Worm (Caenorhabditis elegans) whole organism, L2 larva: ENCODE results near the gene D1005.10.
A peak's percentile ranks its signal among the peaks of the same experiment; 100 is the strongest.

Experiments used
- C34F6.9 ChIP-seq: fragments of 150-350 bp; optimal IDR thresholded peaks from 2 replicates; lab custom pipeline; 2014; ENCODE audit warnings: missing biosample characterization, missing genetic modification characterization
- F13H6.1 ChIP-seq: sonication (generic microtip); optimal IDR thresholded peaks from 2 replicates; lab custom pipeline; 2016; ENCODE audit warnings: missing genetic modification characterization, missing compliant biosample characterization
- Y55F3AM.14 ChIP-seq: fragments of 200-800 bp; sonication (Bioruptor generic); optimal IDR thresholded peaks from 2 replicates; lab custom pipeline; 2018; ENCODE audit warnings: mild to moderate bottlenecking, missing genetic modification characterization, missing compliant biosample characterization
- ZK546.5 ChIP-seq: sonication (generic microtip); optimal IDR thresholded peaks from 2 replicates; lab custom pipeline; 2017; ENCODE audit warnings: missing biosample characterization, missing genetic modification characterization
- ama-1 ChIP-seq: fragments of 150-350 bp; optimal IDR thresholded peaks from 2 replicates; lab custom pipeline; 2018; ENCODE audit warnings: inconsistent platforms
- blmp-1 ChIP-seq: sonication (generic microtip); optimal IDR thresholded peaks from 2 replicates; lab custom pipeline; 2017; ENCODE audit warnings: missing genetic modification characterization, mild to moderate bottlenecking, missing compliant biosample characterization, antibody characterized with exemption, moderate library complexity; ENCODE audit not compliant: insufficient read depth
- ceh-16 ChIP-seq: fragments of 150-350 bp; optimal IDR thresholded peaks from 2 replicates; lab custom pipeline; 2014; ENCODE audit warnings: missing biosample characterization, missing genetic modification characterization
- ceh-82 ChIP-seq: fragments of 150-350 bp; optimal IDR thresholded peaks from 2 replicates; lab custom pipeline; 2014; ENCODE audit warnings: missing biosample characterization, missing genetic modification characterization
- crh-2 ChIP-seq: sonication (generic microtip); optimal IDR thresholded peaks from 2 replicates; lab custom pipeline; 2017; ENCODE audit warnings: missing biosample characterization, missing genetic modification characterization
- dmd-4 ChIP-seq: sonication (generic microtip); optimal IDR thresholded peaks from 2 replicates; lab custom pipeline; 2017; ENCODE audit warnings: missing biosample characterization, missing genetic modification characterization
- egl-27 ChIP-seq: sonication (generic microtip); optimal IDR thresholded peaks from 3 replicates; lab custom pipeline; 2017; ENCODE audit warnings: missing biosample characterization, missing genetic modification reagents, missing genetic modification characterization
- fos-1 ChIP-seq: fragments of 150-350 bp; optimal IDR thresholded peaks from 2 replicates; lab custom pipeline; 2014; ENCODE audit warnings: missing biosample characterization, missing genetic modification characterization
- gmeb-1 ChIP-seq: fragments of 150-350 bp; optimal IDR thresholded peaks from 2 replicates; lab custom pipeline; 2014; ENCODE audit warnings: missing biosample characterization, missing genetic modification characterization
- lin-11 ChIP-seq: fragments of 150-350 bp; sonication (generic microtip); optimal IDR thresholded peaks from 2 replicates; lab custom pipeline; 2014; ENCODE audit warnings: missing biosample characterization, missing genetic modification characterization, inconsistent platforms, mixed read lengths
- lin-13 ChIP-seq: fragments of 150-350 bp; optimal IDR thresholded peaks from 2 replicates; lab custom pipeline; 2014; ENCODE audit warnings: missing biosample characterization, missing genetic modification reagents, missing genetic modification characterization
- lin-39 ChIP-seq: fragments of 150-350 bp; optimal IDR thresholded peaks from 2 replicates; lab custom pipeline; 2014; ENCODE audit warnings: missing biosample characterization, missing genetic modification reagents, missing genetic modification characterization
- lsy-2 ChIP-seq, 2 experiments: fragments of 150-350 bp in 1 of 2; sonication (generic microtip) in 1 of 2; optimal IDR thresholded peaks; 2 replicates each; lab custom pipeline; 2014 to 2017; ENCODE audit warnings: missing biosample characterization in 2 of 2, missing genetic modification characterization in 2 of 2
- mab-5 ChIP-seq: fragments of 150-350 bp; optimal IDR thresholded peaks from 2 replicates; lab custom pipeline; 2014; ENCODE audit warnings: missing biosample characterization, missing genetic modification characterization
- mbf-1 ChIP-seq: sonication (generic microtip); optimal IDR thresholded peaks from 2 replicates; lab custom pipeline; 2017; ENCODE audit warnings: missing biosample characterization, missing genetic modification characterization
- mdl-1 ChIP-seq, 2 experiments: fragments of 150-350 bp in 1 of 2; sonication (generic microtip) in 1 of 2; optimal IDR thresholded peaks; 2 replicates each; lab custom pipeline; 2017; ENCODE audit warnings: missing biosample characterization in 2 of 2, missing genetic modification characterization in 2 of 2
- nhr-10 ChIP-seq: sonication (generic microtip); optimal IDR thresholded peaks from 2 replicates; lab custom pipeline; 2017; ENCODE audit warnings: missing biosample characterization, missing genetic modification characterization
- nhr-11 ChIP-seq: fragments of 150-350 bp; optimal IDR thresholded peaks from 2 replicates; lab custom pipeline; 2014; ENCODE audit warnings: missing biosample characterization, missing genetic modification characterization
- nhr-12 ChIP-seq: fragments of 150-350 bp; optimal IDR thresholded peaks from 2 replicates; lab custom pipeline; 2014; ENCODE audit warnings: missing biosample characterization, missing genetic modification characterization
- nhr-129 ChIP-seq: fragments of 150-350 bp; optimal IDR thresholded peaks from 2 replicates; lab custom pipeline; 2014; ENCODE audit warnings: missing biosample characterization, missing genetic modification characterization
- nhr-21 ChIP-seq: fragments of 150-350 bp; optimal IDR thresholded peaks from 2 replicates; lab custom pipeline; 2014; ENCODE audit warnings: missing biosample characterization, missing genetic modification characterization
- nhr-23 ChIP-seq: fragments of 150-350 bp; optimal IDR thresholded peaks from 2 replicates; lab custom pipeline; 2014; ENCODE audit warnings: missing biosample characterization, missing genetic modification reagents, missing genetic modification characterization
- nhr-237 ChIP-seq: fragments of 150-350 bp; optimal IDR thresholded peaks from 2 replicates; lab custom pipeline; 2014; ENCODE audit warnings: missing biosample characterization, missing genetic modification characterization
- nhr-25 ChIP-seq: fragments of 150-350 bp; sonication (generic microtip); optimal IDR thresholded peaks from 3 replicates; lab custom pipeline; 2014; ENCODE audit warnings: missing biosample characterization, missing genetic modification characterization
- nhr-6 ChIP-seq: fragments of 150-350 bp; optimal IDR thresholded peaks from 2 replicates; lab custom pipeline; 2014; ENCODE audit warnings: missing biosample characterization, missing genetic modification characterization
- nhr-77 ChIP-seq: fragments of 150-350 bp; optimal IDR thresholded peaks from 2 replicates; lab custom pipeline; 2014; ENCODE audit warnings: missing biosample characterization, missing genetic modification characterization
- peb-1 ChIP-seq: fragments of 150-350 bp; optimal IDR thresholded peaks from 2 replicates; lab custom pipeline; 2014; ENCODE audit warnings: missing biosample characterization, missing genetic modification characterization
- sem-4 ChIP-seq: fragments of 150-350 bp; optimal IDR thresholded peaks from 2 replicates; lab custom pipeline; 2014; ENCODE audit warnings: missing biosample characterization, missing genetic modification reagents, missing genetic modification characterization
- sma-3 ChIP-seq: sonication (generic microtip); optimal IDR thresholded peaks from 2 replicates; lab custom pipeline; 2016; ENCODE audit warnings: missing genetic modification reagents, missing genetic modification characterization, missing compliant biosample characterization
- sma-9 ChIP-seq, 2 experiments: fragments of 150-350 bp in 1 of 2; sonication (generic microtip) in 1 of 2; optimal IDR thresholded peaks; 2 replicates each; lab custom pipeline; 2014 to 2016; ENCODE audit warnings: missing genetic modification characterization in 2 of 2, mild to moderate bottlenecking in 1 of 2, missing biosample characterization in 1 of 2, missing compliant biosample characterization in 1 of 2, missing genetic modification reagents in 1 of 2, moderate library complexity in 1 of 2
- snpc-4 ChIP-seq: fragments of 150-350 bp; optimal IDR thresholded peaks from 2 replicates; lab custom pipeline; 2014; ENCODE audit warnings: missing biosample characterization, missing genetic modification characterization
- unc-39 ChIP-seq: fragments of 150-350 bp; optimal IDR thresholded peaks from 2 replicates; lab custom pipeline; 2014; ENCODE audit warnings: missing biosample characterization, missing genetic modification characterization
- unc-55 ChIP-seq: fragments of 150-350 bp; sonication (generic microtip); optimal IDR thresholded peaks from 3 replicates; lab custom pipeline; 2014; ENCODE audit warnings: missing biosample characterization, missing genetic modification reagents, missing genetic modification characterization
- zag-1 ChIP-seq: fragments of 150-350 bp; optimal IDR thresholded peaks from 2 replicates; lab custom pipeline; 2014; ENCODE audit warnings: missing biosample characterization, missing genetic modification characterization
- ztf-11 ChIP-seq: sonication (generic microtip); optimal IDR thresholded peaks from 2 replicates; lab custom pipeline; 2017; ENCODE audit warnings: missing biosample characterization, missing genetic modification characterization
- ztf-4 ChIP-seq: fragments of 150-350 bp; optimal IDR thresholded peaks from 2 replicates; lab custom pipeline; 2014; ENCODE audit warnings: missing biosample characterization, missing genetic modification characterization

D1005.10 gene

DNA sequence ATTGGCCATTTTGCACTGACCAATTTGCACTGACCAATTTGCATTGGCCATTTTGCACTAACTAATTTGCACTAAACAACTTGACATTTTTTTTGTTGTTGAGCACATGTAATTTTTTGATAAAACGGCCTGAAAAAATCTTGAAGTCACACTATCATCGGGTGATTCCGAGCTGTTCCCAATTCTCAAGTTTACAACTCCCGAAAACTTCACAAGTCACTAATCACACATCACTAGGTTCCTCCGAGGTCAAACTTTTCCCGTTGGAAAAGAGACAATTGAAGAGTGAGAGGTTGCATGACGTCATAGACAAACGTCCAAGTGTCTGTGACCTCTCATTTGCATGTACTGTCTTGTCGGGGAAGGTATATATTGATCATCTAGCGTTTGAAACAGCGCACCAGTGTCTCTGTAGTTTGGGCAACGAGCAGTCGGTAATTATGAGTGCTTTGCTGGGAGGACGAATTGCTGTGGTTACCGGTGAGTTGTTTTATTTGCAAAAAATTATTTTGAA is at the start of gene D1005.10, which contains the start of gene dhs-25:
D1005.10 (minus strand) TSS at position 51 of the 514 bp plus-strand sequence.
dhs-25 (plus strand) TSS at position 398 of the 514 bp plus-strand sequence.
- peak; percentile 20 to 79 for TF ChIP-seq lsy-2 (tag; optimal IDR thresholded peaks at IDR 0.05; lab: Kevin White, UChicago)
- peak; percentile 80 for TF ChIP-seq nhr-6 (tag; lab: Kevin White, UChicago)
- no peak for TF ChIP-seq ZK546.5 (tag; lab: Kevin White, UChicago)
- TF ChIP-seq C34F6.9: peak; percentile 72
- no peak for TF ChIP-seq nhr-23 (tag; lab: Kevin White, UChicago)
- TF ChIP-seq gmeb-1 (tag; lab: Kevin White, UChicago): peak; percentile 75
- TF ChIP-seq sma-9 (GFP tag; optimal IDR thresholded peaks at IDR 0.05; lab: Kevin White, UChicago): peak; percentile 98
- no peak for TF ChIP-seq sma-9 (tag; optimal IDR thresholded peaks at IDR 0.05; lab: Kevin White, UChicago)
- TF ChIP-seq fos-1 (tag; lab: Kevin White, UChicago): peak; percentile 67
- peak; percentile 94 for TF ChIP-seq nhr-129 (tag; lab: Kevin White, UChicago)
- peak; percentile 73 for TF ChIP-seq sem-4 (tag; lab: Kevin White, UChicago)
- TF ChIP-seq nhr-10 (tag; lab: Kevin White, UChicago): peak; percentile 84
- peak; percentile 77 for TF ChIP-seq nhr-21 (tag; lab: Kevin White, UChicago)
- TF ChIP-seq nhr-25 (tag; lab: Kevin White, UChicago): peak; percentile 81
- TF ChIP-seq blmp-1 (tag; lab: Kevin White, UChicago): peak; percentile 62
- TF ChIP-seq ztf-4 (tag; lab: Kevin White, UChicago): peak; percentile 76
- no peak for TF ChIP-seq nhr-11 (tag; lab: Kevin White, UChicago)
- no peak for TF ChIP-seq snpc-4 (tag; lab: Kevin White, UChicago)
- TF ChIP-seq F13H6.1: peak; percentile 94
- peak; percentile 71 for TF ChIP-seq ama-1 (lab: Kevin White, UChicago)
- TF ChIP-seq crh-2 (tag; lab: Kevin White, UChicago): peak; percentile 86
- TF ChIP-seq ceh-16 (tag; lab: Kevin White, UChicago): no peak
- TF ChIP-seq egl-27: peak; percentile 80
- TF ChIP-seq lin-11: no peak
- TF ChIP-seq sma-3 (GFP tag; lab: Kevin White, UChicago): peak; percentile 87
- no peak for TF ChIP-seq lin-39 (tag; lab: Kevin White, UChicago)
- peak; percentile 54 for TF ChIP-seq lin-13 (GFP tag; lab: Kevin White, UChicago)
- TF ChIP-seq mdl-1 (tag; optimal IDR thresholded peaks at IDR 0.05; lab: Kevin White, UChicago): peak in 1 of 2 experiments; percentile 24
- no peak for TF ChIP-seq peb-1 (tag; lab: Kevin White, UChicago)
- TF ChIP-seq unc-39 (tag; lab: Kevin White, UChicago): no peak

DNA sequence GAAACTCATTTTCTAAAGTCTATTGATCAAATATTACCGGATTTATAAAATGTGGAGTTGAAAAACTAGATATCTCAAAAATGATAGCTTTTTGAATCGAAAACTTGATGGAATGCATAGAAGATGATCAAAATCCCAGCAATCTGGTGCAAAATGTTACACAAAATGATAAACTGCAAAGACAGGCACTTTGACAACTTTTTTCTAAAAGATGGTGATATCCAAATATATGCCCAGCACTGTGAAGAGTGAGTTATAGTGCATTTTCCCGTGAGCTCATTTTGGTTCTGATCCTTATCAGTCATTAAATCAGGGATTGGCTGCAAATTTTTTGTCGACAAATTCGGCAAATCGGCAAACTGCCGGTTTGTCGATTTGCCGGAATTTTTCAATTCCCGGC is 49.3 kb upstream of the D1005.10 start, which contains the start of gene K06A9.3:
K06A9.3 (minus strand) TSS at position 101 of the 400 bp plus-strand sequence.
- no peak for TF ChIP-seq mab-5 (tag; lab: Kevin White, UChicago)
- TF ChIP-seq, all 48 proteins: peak for 0

DNA sequence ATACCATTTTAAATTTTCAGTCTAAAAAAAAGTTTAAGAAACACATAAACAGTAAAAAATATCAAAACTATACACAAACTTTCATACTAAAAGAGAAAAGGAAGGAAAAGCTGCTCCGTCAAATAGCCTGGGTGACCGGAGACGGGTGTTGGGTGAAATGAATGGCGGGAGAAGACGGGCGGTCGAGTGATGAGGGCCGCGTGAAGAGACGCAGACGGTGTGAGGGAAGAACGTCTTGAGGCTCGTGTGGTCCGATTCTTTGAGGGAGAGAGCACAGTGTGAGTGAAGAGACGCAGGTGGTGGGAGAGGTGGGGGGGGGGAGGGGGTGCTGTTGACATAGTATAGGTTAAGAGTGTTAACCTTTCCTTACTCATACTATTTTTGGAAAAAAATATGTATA is 43.0 kb upstream of the D1005.10 start:
- TF ChIP-seq nhr-237 (tag; lab: Kevin White, UChicago): no peak
- no peak for TF ChIP-seq lin-11
- TF ChIP-seq Y55F3AM.14 (GFP tag; lab: Kevin White, UChicago): no peak
- TF ChIP-seq zag-1: no peak
- TF ChIP-seq ztf-11: no peak
- no peak for TF ChIP-seq ceh-82 (tag; lab: Kevin White, UChicago)
- TF ChIP-seq crh-2 (tag; lab: Kevin White, UChicago): no peak
- TF ChIP-seq nhr-23 (tag; lab: Kevin White, UChicago): no peak
- no peak for TF ChIP-seq mbf-1 (tag; lab: Kevin White, UChicago)
- no peak for TF ChIP-seq nhr-10 (tag; lab: Kevin White, UChicago)
- no peak for TF ChIP-seq sem-4 (tag; lab: Kevin White, UChicago)
- TF ChIP-seq nhr-6 (tag; lab: Kevin White, UChicago): no peak
- TF ChIP-seq dmd-4 (tag; lab: Kevin White, UChicago): no peak
- TF ChIP-seq nhr-77: no peak
- peak in 1 of 2 experiments; percentile 16 for TF ChIP-seq lsy-2 (tag; optimal IDR thresholded peaks at IDR 0.05; lab: Kevin White, UChicago)
- TF ChIP-seq nhr-12: no peak
- peak; percentile 30 for TF ChIP-seq unc-55 (GFP tag; lab: Kevin White, UChicago)
